Worm (Caenorhabditis elegans): ENCODE data around the gene col-111.

The col-111 gene

DNA sequence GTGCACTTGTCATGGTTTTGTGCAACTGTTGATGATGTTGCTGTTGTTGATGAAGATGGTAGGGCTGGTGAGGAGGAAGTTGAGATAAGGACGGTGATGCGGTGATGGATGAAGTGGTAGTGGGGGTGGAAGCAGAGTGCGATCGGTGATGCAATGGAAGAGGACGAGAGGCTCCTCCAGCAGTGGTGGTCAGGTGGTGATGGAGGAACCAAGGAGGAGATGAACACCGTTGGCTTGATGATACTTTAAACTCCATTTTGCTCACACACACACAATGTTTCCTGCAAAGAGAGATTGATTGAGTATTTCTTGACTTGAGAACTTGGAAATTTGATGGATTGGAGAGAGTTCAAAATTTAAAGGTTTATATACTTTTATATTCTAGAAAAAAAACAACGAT is 19.9 kb downstream of the col-111 start, which contains the start of gene F19C7.8:
Gene F19C7.8, minus strand, starts transcription at position 256 of the 400 bp plus-strand sequence.
- no peak for TF ChIP-seq ets-5 (GFP tag; IDR thresholded peaks at IDR 0.05)
- no peak for TF ChIP-seq lin-15B (tag; optimal IDR thresholded peaks at IDR 0.05)
- no peak for TF ChIP-seq lin-39 (tag; optimal IDR thresholded peaks at IDR 0.05)
- TF ChIP-seq jun-1 (tag; optimal IDR thresholded peaks at IDR 0.05): no peak
- no peak for TF ChIP-seq blmp-1 (tag; optimal IDR thresholded peaks at IDR 0.05)
- TF ChIP-seq ztf-11 (tag; optimal IDR thresholded peaks at IDR 0.05): no peak
- TF ChIP-seq nhr-19 (GFP tag; conservative IDR thresholded peaks at IDR 0.05): no peak
- TF ChIP-seq lin-14 (GFP tag; optimal IDR thresholded peaks at IDR 0.05): peak; percentile 24
- no peak for TF ChIP-seq nhr-28 (tag; optimal IDR thresholded peaks at IDR 0.05)
- TF ChIP-seq rnt-1 (tag; optimal IDR thresholded peaks at IDR 0.05): peak; percentile 38
- TF ChIP-seq fkh-8 (tag; optimal IDR thresholded peaks at IDR 0.05): no peak
- no peak for TF ChIP-seq tlp-1 (tag; optimal IDR thresholded peaks at IDR 0.05)
- TF ChIP-seq nhr-12 (tag; optimal IDR thresholded peaks at IDR 0.05): no peak
- TF ChIP-seq F16B12.6 (tag; optimal IDR thresholded peaks at IDR 0.05): no peak
- no peak for TF ChIP-seq hlh-4 (tag; optimal IDR thresholded peaks at IDR 0.05)
- no peak for TF ChIP-seq nhr-90 (tag; optimal IDR thresholded peaks at IDR 0.05; ENCODE audit: poor library complexity)
- TF ChIP-seq nhr-11 (tag; optimal IDR thresholded peaks at IDR 0.05): no peak
- TF ChIP-seq snpc-4 (tag; optimal IDR thresholded peaks at IDR 0.05): no peak

ce11 chrIV:4636001-4636400 is 21.8 kb downstream of the col-111 start, which contains the start of gene R105.5:
Gene R105.5, plus strand, starts transcription at chrIV:4636301.
- TF ChIP-seq efl-1 (optimal IDR thresholded peaks at IDR 0.05) (no peak), efl-1 (GFP tag; optimal IDR thresholded peaks at IDR 0.05 in 1 of 2) (no peak), lir-3 (tag; optimal IDR thresholded peaks at IDR 0.05; ENCODE audit: poor library complexity) (no peak), nhr-19 (GFP tag; conservative IDR thresholded peaks at IDR 0.05) (no peak), sptf-1 (tag; optimal IDR thresholded peaks at IDR 0.05) (no peak), ceh-82 (tag; optimal IDR thresholded peaks at IDR 0.05) (no peak), irx-1 (tag; optimal IDR thresholded peaks at IDR 0.05) (no peak), lin-15B (tag; optimal IDR thresholded peaks at IDR 0.05) (no peak), hlh-4 (tag; optimal IDR thresholded peaks at IDR 0.05) (no peak), dpl-1 (GFP tag; optimal IDR thresholded peaks at IDR 0.05) (no peak), unc-130 (tag; optimal IDR thresholded peaks at IDR 0.05) (no peak), C04F5.9 (tag; optimal IDR thresholded peaks at IDR 0.05) (no peak), blmp-1 (tag; optimal IDR thresholded peaks at IDR 0.05) (no peak), lin-35 (GFP tag; optimal IDR thresholded peaks at IDR 0.05) (no peak), nhr-11 (tag; optimal IDR thresholded peaks at IDR 0.05) (no peak), pax-3 (tag; optimal IDR thresholded peaks at IDR 0.05) (no peak), ztf-4 (tag; optimal IDR thresholded peaks at IDR 0.05) (no peak)

- TF ChIP-seq ceh-8 (GFP tag; optimal IDR thresholded peaks at IDR 0.05) (no peak), C34B4.2 (tag; optimal IDR thresholded peaks at IDR 0.05) (no peak), elt-2 (tag; optimal IDR thresholded peaks at IDR 0.05) (no peak), sup-37 (GFP tag; optimal IDR thresholded peaks at IDR 0.05) (no peak), nhr-76 (tag; optimal IDR thresholded peaks at IDR 0.05) (no peak), sox-4 (tag; optimal IDR thresholded peaks at IDR 0.05) (no peak), lin-15B (tag; optimal IDR thresholded peaks at IDR 0.05) (no peak), C16A3.4 (tag; optimal IDR thresholded peaks at IDR 0.05) (no peak), lir-3 (tag; optimal IDR thresholded peaks at IDR 0.05; ENCODE audit: poor library complexity) (no peak), egl-13 (tag; optimal IDR thresholded peaks at IDR 0.05) (no peak), tlp-1 (tag; optimal IDR thresholded peaks at IDR 0.05) (no peak), alr-1 (tag; optimal IDR thresholded peaks at IDR 0.05; ENCODE audit: borderline replicate concordance) (no peak), mdl-1 (tag; optimal IDR thresholded peaks at IDR 0.05) (no peak), swsn-7 (tag; optimal IDR thresholded peaks at IDR 0.05) (no peak), vab-15 (tag; optimal IDR thresholded peaks at IDR 0.05) (no peak), hpl-2 (GFP tag; optimal IDR thresholded peaks at IDR 0.05) (no peak), pag-3 (tag; optimal IDR thresholded peaks at IDR 0.05; ENCODE audit: borderline replicate concordance, insufficient read depth) (no peak)
These were observed 24.4 kb downstream of the col-111 start, which contains the start of gene R105.1 for ce11 chrIV:4633393-4633792. Gene R105.1, plus strand, starts transcription at chrIV:4633693.

Measured in whole organism, L1 larva.